Worm (Caenorhabditis elegans) whole organism, L4 larva: ENCODE data around the gene basl-1.

Source experiments
- T20F7.1 ChIP-seq: fragments of 200-800 bp; sonication (Bioruptor generic); optimal IDR thresholded peaks from 2 replicates; lab custom pipeline; 2018; ENCODE audit warnings: mild to moderate bottlenecking, missing genetic modification characterization, missing compliant biosample characterization
- aly-2 ChIP-seq: sonication (generic microtip); optimal IDR thresholded peaks from 2 replicates; lab custom pipeline; 2018; ENCODE audit warnings: missing biosample characterization, missing genetic modification characterization
- ceh-28 ChIP-seq: fragments of 150-350 bp; optimal IDR thresholded peaks from 2 replicates; lab custom pipeline; 2014; ENCODE audit warnings: missing biosample characterization, missing genetic modification reagents, missing genetic modification characterization
- ces-1 ChIP-seq: fragments of 150-350 bp; sonication (generic microtip); optimal IDR thresholded peaks from 4 replicates; lab custom pipeline; 2014; ENCODE audit warnings: missing biosample characterization, missing genetic modification reagents, missing genetic modification characterization
- daf-12 ChIP-seq: fragments of 150-350 bp; optimal IDR thresholded peaks from 2 replicates; lab custom pipeline; 2014; ENCODE audit warnings: missing biosample characterization, missing genetic modification reagents, missing genetic modification characterization
- dpl-1 ChIP-seq: fragments of 150-350 bp; optimal IDR thresholded peaks from 2 replicates; lab custom pipeline; 2014; ENCODE audit warnings: missing biosample characterization, missing genetic modification reagents, missing genetic modification characterization
- fkh-10 ChIP-seq: fragments of 150-350 bp; optimal IDR thresholded peaks from 2 replicates; lab custom pipeline; 2014; ENCODE audit warnings: missing biosample characterization, missing genetic modification reagents, missing genetic modification characterization
- gei-8 ChIP-seq: fragments of 200-800 bp; sonication (Bioruptor generic); optimal IDR thresholded peaks from 2 replicates; lab custom pipeline; 2018; ENCODE audit warnings: mild to moderate bottlenecking, missing genetic modification characterization, missing compliant biosample characterization
- hlh-11 ChIP-seq: fragments of 200-800 bp; sonication (Bioruptor generic); optimal IDR thresholded peaks from 2 replicates; lab custom pipeline; 2018; ENCODE audit warnings: mild to moderate bottlenecking, missing genetic modification characterization, missing compliant biosample characterization
- jun-1 ChIP-seq: fragments of 150-350 bp; optimal IDR thresholded peaks from 2 replicates; lab custom pipeline; 2014; ENCODE audit warnings: missing biosample characterization, missing genetic modification reagents, missing genetic modification characterization
- lsy-2 ChIP-seq, 2 experiments: fragments of 150-350 bp in 1 of 2; sonication (generic microtip) in 1 of 2; optimal IDR thresholded peaks; 2 replicates each; lab custom pipeline; 2014 to 2017; ENCODE audit warnings: missing biosample characterization in 2 of 2, missing genetic modification characterization in 2 of 2
- nhr-237 ChIP-seq: sonication (generic microtip); optimal IDR thresholded peaks from 2 replicates; lab custom pipeline; 2017; ENCODE audit warnings: missing biosample characterization, missing genetic modification characterization
- nhr-76 ChIP-seq: fragments of 150-350 bp; optimal IDR thresholded peaks from 2 replicates; lab custom pipeline; 2014; ENCODE audit warnings: missing biosample characterization, missing genetic modification characterization
- zip-2 ChIP-seq: fragments of 150-350 bp; optimal IDR thresholded peaks from 2 replicates; lab custom pipeline; 2014; ENCODE audit warnings: missing biosample characterization, missing genetic modification characterization

- peak; percentile 28 for TF ChIP-seq hlh-11
- no peak for TF ChIP-seq nhr-237 (tag; lab: Kevin White, UChicago)
- TF ChIP-seq nhr-76 (tag; lab: Kevin White, UChicago) = no peak
- no peak for TF ChIP-seq zip-2 (tag; lab: Kevin White, UChicago)
- TF ChIP-seq dpl-1 (GFP tag; lab: Kevin White, UChicago) = no peak
- TF ChIP-seq ces-1 = no peak
- TF ChIP-seq ceh-28 (tag; lab: Kevin White, UChicago) = no peak
- TF ChIP-seq aly-2 (tag; lab: Kevin White, UChicago) = no peak
- no peak for TF ChIP-seq daf-12 (tag; lab: Kevin White, UChicago)
- TF ChIP-seq jun-1 = no peak
- TF ChIP-seq gei-8 (GFP tag; lab: Kevin White, UChicago) = no peak
- TF ChIP-seq lsy-2 (tag; optimal IDR thresholded peaks at IDR 0.05; lab: Kevin White, UChicago) = peak in 1 of 2 experiments; percentile 39
- no peak for TF ChIP-seq T20F7.1 (GFP tag; lab: Kevin White, UChicago)
- no peak for TF ChIP-seq fkh-10 (GFP tag; lab: Kevin White, UChicago)
These were observed 8.7 kb downstream of the basl-1 start for ce11 chrIII:5623418-5623817.
